Worm (Caenorhabditis elegans): ENCODE data around the gene tag-123.

The tag-123 gene

ce11 chrX:8421594-8421993 is 261 bp downstream of the tag-123 start:
- TF ChIP-seq snpc-1.2 (GFP tag; IDR thresholded peaks at IDR 0.05) (no peak), dmd-6 (GFP tag; IDR thresholded peaks at IDR 0.05) (peak; percentile 81)

- TF ChIP-seq pha-4 (GFP tag; IDR thresholded peaks at IDR 0.05) (peak; percentile 63), pha-4 (tag; optimal IDR thresholded peaks at IDR 0.05) (no peak), egl-43 (GFP tag; IDR thresholded peaks at IDR 0.05) (peak; percentile 77), F26F4.8 (GFP tag; conservative IDR thresholded peaks at IDR 0.05) (peak; percentile 62; the same call in 1 of the 2 replicates), nhr-76 (tag; optimal IDR thresholded peaks at IDR 0.05) (no peak), mep-1 (tag; optimal IDR thresholded peaks at IDR 0.05) (peak; percentile 19), mes-2 (tag; optimal IDR thresholded peaks at IDR 0.05; ENCODE audit: poor library complexity, severe bottlenecking) (peak; percentile 50), unc-62 (GFP tag; optimal IDR thresholded peaks at IDR 0.05 in 1 of 2) (peak in 1 of 2 experiments; percentile 77), unc-62 (tag; optimal IDR thresholded peaks at IDR 0.05) (no peak), tra-1 (GFP tag; IDR thresholded peaks at IDR 0.05) (peak; percentile 40; the same call in 1 of the 2 replicates), lin-38 (GFP tag; IDR thresholded peaks at IDR 0.05) (no peak), F37D6.2 (tag; optimal IDR thresholded peaks at IDR 0.05) (no peak), nhr-6 (tag; optimal IDR thresholded peaks at IDR 0.05) (peak; percentile 18), madf-9 (GFP tag; conservative IDR thresholded peaks at IDR 0.05) (no peak), ZK546.5 (tag; optimal IDR thresholded peaks at IDR 0.05) (no peak), T20F7.1 (GFP tag; optimal IDR thresholded peaks at IDR 0.05) (peak; percentile 3), lin-13 (GFP tag; optimal IDR thresholded peaks at IDR 0.05) (peak; percentile 7), dve-1 (tag; optimal IDR thresholded peaks at IDR 0.05; ENCODE audit: insufficient read depth) (peak; percentile 46), vab-7 (GFP tag; IDR thresholded peaks at IDR 0.05) (peak; percentile 47; the same call in 1 of the 2 replicates), nhr-25 (tag; optimal IDR thresholded peaks at IDR 0.05; ENCODE audit: borderline replicate concordance, insufficient read depth) (no peak), Y105C5A.15 (GFP tag; IDR thresholded peaks at IDR 0.05) (no peak), arid-1 (GFP tag; conservative IDR thresholded peaks at IDR 0.05) (0 out of 2 replicates have a peak, but pooled peaks have one; percentile 39), lim-7 (GFP tag; IDR thresholded peaks at IDR 0.05) (peak; percentile 68), daf-16 (GFP tag; optimal IDR thresholded peaks at IDR 0.05) (no peak), daf-16 (tag; optimal IDR thresholded peaks at IDR 0.05) (peak; percentile 37), ztf-11 (tag; optimal IDR thresholded peaks at IDR 0.05) (no peak), tag-97 (GFP tag; IDR thresholded peaks at IDR 0.05) (no peak), nhr-111 (GFP tag; optimal IDR thresholded peaks at IDR 0.05) (no peak), snpc-1.2 (GFP tag; IDR thresholded peaks at IDR 0.05) (peak; percentile 76)
Measured at ce11 chrX:8419252-8419651, 2.6 kb downstream of the tag-123 start.

ce11 chrX:8418382-8418781 is 3.5 kb downstream of the tag-123 start, which contains the start of gene spp-13:
Gene spp-13, minus strand, starts transcription at chrX:8418524.
- TF ChIP-seq hlh-11 (tag; optimal IDR thresholded peaks at IDR 0.05) (peak; percentile 43), ceh-62 (tag; optimal IDR thresholded peaks at IDR 0.05) (no peak), nhr-42 (GFP tag; IDR thresholded peaks at IDR 0.05) (peak; percentile 24; the same call in 1 of the 2 replicates), ama-1 (optimal IDR thresholded peaks at IDR 0.05) (no peak)

- TF ChIP-seq ZK546.5 (tag; optimal IDR thresholded peaks at IDR 0.05): no peak
- TF ChIP-seq unc-62 (GFP tag; optimal IDR thresholded peaks at IDR 0.05 in 1 of 2): peak in 1 of 2 experiments; percentile 23
- TF ChIP-seq unc-62 (tag; optimal IDR thresholded peaks at IDR 0.05): no peak
- no peak for TF ChIP-seq lsy-2 (tag; optimal IDR thresholded peaks at IDR 0.05)
- peak; percentile 67 for TF ChIP-seq snpc-1.2 (GFP tag; IDR thresholded peaks at IDR 0.05)
- no peak for TF ChIP-seq T20F7.1 (GFP tag; optimal IDR thresholded peaks at IDR 0.05)
- no peak for TF ChIP-seq snpc-4 (tag; optimal IDR thresholded peaks at IDR 0.05)
- TF ChIP-seq jun-1 (tag; optimal IDR thresholded peaks at IDR 0.05): no peak
- TF ChIP-seq R02D3.7 (tag; optimal IDR thresholded peaks at IDR 0.05): no peak
- no peak for TF ChIP-seq nhr-237 (tag; optimal IDR thresholded peaks at IDR 0.05)
- TF ChIP-seq tra-1 (GFP tag; IDR thresholded peaks at IDR 0.05): peak; percentile 13; the same call in 1 of the 2 replicates
- no peak for TF ChIP-seq dmd-9 (GFP tag; IDR thresholded peaks at IDR 0.05)
- TF ChIP-seq zip-2 (tag; optimal IDR thresholded peaks at IDR 0.05): no peak
- TF ChIP-seq lim-7 (GFP tag; IDR thresholded peaks at IDR 0.05): peak; percentile 69; the same call in 1 of the 2 replicates
- peak; percentile 38 for TF ChIP-seq mes-2 (tag; optimal IDR thresholded peaks at IDR 0.05; ENCODE audit: poor library complexity, severe bottlenecking)
- TF ChIP-seq nhr-102 (tag; optimal IDR thresholded peaks at IDR 0.05): no peak
- TF ChIP-seq zfp-3 (GFP tag; conservative IDR thresholded peaks at IDR 0.05): no peak
- no peak for TF ChIP-seq ceh-32 (tag; optimal IDR thresholded peaks at IDR 0.05; ENCODE audit: poor library complexity)
- TF ChIP-seq Y48G9A.11 (GFP tag; IDR thresholded peaks at IDR 0.05): 0 out of 2 replicates have a peak, but pooled peaks have one; percentile 42
- no peak for TF ChIP-seq egl-27 (tag; optimal IDR thresholded peaks at IDR 0.05)
- no peak for TF ChIP-seq F37D6.2 (tag; optimal IDR thresholded peaks at IDR 0.05)
- TF ChIP-seq madf-9 (GFP tag; conservative IDR thresholded peaks at IDR 0.05): 0 out of 2 replicates have a peak, but pooled peaks have one; percentile 29
Measured at ce11 chrX:8417727-8418126, 4.1 kb downstream of the tag-123 start.
